Worm (Caenorhabditis elegans): Measurements from ENCODE around the gene T28C12.1.

Gene T28C12.1

ce11 chrV:6317928-6318327, 13.8 kb upstream of the T28C12.1 start:
- no peak for TF ChIP-seq nhr-90 (tag; optimal IDR thresholded peaks at IDR 0.05; ENCODE audit: poor library complexity)
- TF ChIP-seq egl-13 (tag; optimal IDR thresholded peaks at IDR 0.05) = no peak
- no peak for TF ChIP-seq ceh-63 (GFP tag; optimal IDR thresholded peaks at IDR 0.05)
- no peak for TF ChIP-seq lin-35 (GFP tag; optimal IDR thresholded peaks at IDR 0.05)
- TF ChIP-seq nhr-20 (tag; optimal IDR thresholded peaks at IDR 0.05) = peak; percentile 19
- TF ChIP-seq pag-3 (tag; optimal IDR thresholded peaks at IDR 0.05; ENCODE audit: borderline replicate concordance, insufficient read depth) = no peak
- peak; percentile 71 for TF ChIP-seq grh-1 (GFP tag; IDR thresholded peaks at IDR 0.05)
- peak; percentile 59 for TF ChIP-seq blmp-1 (tag; optimal IDR thresholded peaks at IDR 0.05)
- no peak for TF ChIP-seq snu-23 (GFP tag; optimal IDR thresholded peaks at IDR 0.05)
- TF ChIP-seq lin-14 (GFP tag; optimal IDR thresholded peaks at IDR 0.05) = peak; percentile 38
- TF ChIP-seq nhr-85 (tag) = peak; percentile 87
- TF ChIP-seq swsn-7 (tag; optimal IDR thresholded peaks at IDR 0.05) = no peak
- no peak for TF ChIP-seq aha-1 (tag; optimal IDR thresholded peaks at IDR 0.05)
- TF ChIP-seq elt-3 (tag; optimal IDR thresholded peaks at IDR 0.05) = no peak

ce11 chrV:6319358-6319757, 12.3 kb upstream of the T28C12.1 start:
- no peak for TF ChIP-seq vab-15 (tag; optimal IDR thresholded peaks at IDR 0.05)
- no peak for TF ChIP-seq aly-2 (tag; optimal IDR thresholded peaks at IDR 0.05)
- no peak for TF ChIP-seq jun-1 (tag; optimal IDR thresholded peaks at IDR 0.05)
- TF ChIP-seq zip-4 (GFP tag; optimal IDR thresholded peaks at IDR 0.05) = no peak
- TF ChIP-seq pax-3 (tag; optimal IDR thresholded peaks at IDR 0.05) = no peak
- TF ChIP-seq lin-39 (tag; optimal IDR thresholded peaks at IDR 0.05) = no peak
- TF ChIP-seq lin-35 (GFP tag; optimal IDR thresholded peaks at IDR 0.05) = peak in 1 of 2 experiments; percentile 38
- TF ChIP-seq ztf-11 (tag; optimal IDR thresholded peaks at IDR 0.05) = no peak
- TF ChIP-seq egl-27 (tag; optimal IDR thresholded peaks at IDR 0.05) = no peak
- no peak for TF ChIP-seq nhr-28 (tag; optimal IDR thresholded peaks at IDR 0.05)
- no peak for TF ChIP-seq ces-1 (GFP tag; optimal IDR thresholded peaks at IDR 0.05)
- no peak for TF ChIP-seq irx-1 (tag; optimal IDR thresholded peaks at IDR 0.05)
- TF ChIP-seq lin-15B (tag; optimal IDR thresholded peaks at IDR 0.05) = no peak
- peak; percentile 69 for TF ChIP-seq nhr-71 (tag; optimal IDR thresholded peaks at IDR 0.05)
- no peak for TF ChIP-seq mdl-1 (tag; optimal IDR thresholded peaks at IDR 0.05)
- TF ChIP-seq grh-1 (GFP tag; IDR thresholded peaks at IDR 0.05) = peak; percentile 52; the same call in 1 of the 2 replicates
- TF ChIP-seq C16A3.4 (tag; optimal IDR thresholded peaks at IDR 0.05) = no peak
- peak; percentile 76 for TF ChIP-seq nhr-20 (tag; optimal IDR thresholded peaks at IDR 0.05)
- TF ChIP-seq blmp-1 (tag; optimal IDR thresholded peaks at IDR 0.05) = peak; percentile 47
- TF ChIP-seq fkh-8 (tag; optimal IDR thresholded peaks at IDR 0.05) = no peak
- TF ChIP-seq unc-98 (GFP tag; IDR thresholded peaks at IDR 0.05) = no peak
- peak; percentile 18 for TF ChIP-seq skn-1 (tag; optimal IDR thresholded peaks at IDR 0.05)
- TF ChIP-seq ceh-88 (GFP tag; IDR thresholded peaks at IDR 0.05) = no peak
- peak; percentile 31 for TF ChIP-seq snu-23 (GFP tag; optimal IDR thresholded peaks at IDR 0.05)
- peak; percentile 96 for TF ChIP-seq nhr-85 (tag)
- peak in 5 of 6 experiments; percentile 60 to 88 (median 84) for TF ChIP-seq elt-3 (tag; optimal IDR thresholded peaks at IDR 0.05)
- TF ChIP-seq nhr-237 (tag; optimal IDR thresholded peaks at IDR 0.05) = no peak
- TF ChIP-seq elt-2 (tag; optimal IDR thresholded peaks at IDR 0.05) = no peak
- no peak for TF ChIP-seq unc-30 (tag; optimal IDR thresholded peaks at IDR 0.05)
- TF ChIP-seq dsc-1 (tag; optimal IDR thresholded peaks at IDR 0.05) = no peak
- no peak for TF ChIP-seq nhr-84 (tag; optimal IDR thresholded peaks at IDR 0.05)
- TF ChIP-seq mep-1 (tag; optimal IDR thresholded peaks at IDR 0.05) = peak; percentile 11
- peak; percentile 16 for TF ChIP-seq tbx-2 (tag; optimal IDR thresholded peaks at IDR 0.05)
- no peak for TF ChIP-seq sup-37 (GFP tag; optimal IDR thresholded peaks at IDR 0.05)
- TF ChIP-seq sptf-1 (tag; optimal IDR thresholded peaks at IDR 0.05) = no peak
- TF ChIP-seq nhr-19 (GFP tag; conservative IDR thresholded peaks at IDR 0.05) = peak; percentile 55
- no peak for TF ChIP-seq C34B4.2 (tag; optimal IDR thresholded peaks at IDR 0.05)
- no peak for TF ChIP-seq nhr-12 (tag; optimal IDR thresholded peaks at IDR 0.05)
- no peak for TF ChIP-seq egl-13 (tag; optimal IDR thresholded peaks at IDR 0.05)
- TF ChIP-seq ztf-4 (tag; optimal IDR thresholded peaks at IDR 0.05) = no peak
- TF ChIP-seq lir-3 (tag; optimal IDR thresholded peaks at IDR 0.05; ENCODE audit: poor library complexity) = no peak
- TF ChIP-seq swsn-7 (tag; optimal IDR thresholded peaks at IDR 0.05) = no peak
- TF ChIP-seq nhr-76 (tag; optimal IDR thresholded peaks at IDR 0.05) = no peak
- peak; percentile 20 for TF ChIP-seq nhr-47 (tag; optimal IDR thresholded peaks at IDR 0.05)
- TF ChIP-seq F16B12.6 (tag; optimal IDR thresholded peaks at IDR 0.05) = no peak

All from whole organism, L1 larva.